Worm (Caenorhabditis elegans) whole organism, mixed stage, embryonic: ENCODE results near the gene suex-2.

Experiments
- M03D4.4 ChIP-seq: sonication (generic microtip); optimal IDR thresholded peaks from 2 replicates; lab custom pipeline; 2017; ENCODE audit warnings: mild to moderate bottlenecking, missing genetic modification characterization, missing compliant biosample characterization
- blmp-1 ChIP-seq: fragments of 150-350 bp; optimal IDR thresholded peaks from 2 replicates; lab custom pipeline; 2014; ENCODE audit warnings: missing biosample characterization, missing genetic modification characterization
- ceh-39 ChIP-seq: fragments of 150-350 bp; optimal IDR thresholded peaks from 2 replicates; lab custom pipeline; 2014; ENCODE audit warnings: missing biosample characterization, missing genetic modification characterization
- ceh-43 ChIP-seq: fragments of 200-800 bp; sonication (Bioruptor generic); optimal IDR thresholded peaks from 2 replicates; lab custom pipeline; 2018; ENCODE audit warnings: mild to moderate bottlenecking, missing genetic modification characterization, moderate library complexity, missing compliant biosample characterization
- ces-1 ChIP-seq: fragments of 150-350 bp; optimal IDR thresholded peaks from 2 replicates; lab custom pipeline; 2014; ENCODE audit warnings: missing biosample characterization, missing genetic modification reagents, missing genetic modification characterization
- cnd-1 ChIP-seq: fragments of 200-800 bp; sonication (Bioruptor generic); optimal IDR thresholded peaks from 2 replicates; lab custom pipeline; 2018; ENCODE audit warnings: mild to moderate bottlenecking, missing genetic modification characterization, missing compliant biosample characterization
- elt-1 ChIP-seq: sonication (generic microtip); optimal IDR thresholded peaks from 2 replicates; lab custom pipeline; 2017; ENCODE audit warnings: missing genetic modification characterization, mild to moderate bottlenecking, missing compliant biosample characterization, antibody characterized with exemption, moderate library complexity, borderline replicate concordance; ENCODE audit not compliant: insufficient read depth
- elt-3 ChIP-seq: fragments of 150-350 bp; optimal IDR thresholded peaks from 2 replicates; lab custom pipeline; 2014; ENCODE audit warnings: missing biosample characterization, missing genetic modification characterization
- flh-1 ChIP-seq: fragments of 200-800 bp; sonication (Bioruptor generic); optimal IDR thresholded peaks from 2 replicates; lab custom pipeline; 2018; ENCODE audit warnings: mild to moderate bottlenecking, missing genetic modification characterization, moderate library complexity, missing compliant biosample characterization
- ham-2 ChIP-seq: fragments of 200-800 bp; sonication (Bioruptor generic); optimal IDR thresholded peaks from 2 replicates; lab custom pipeline; 2018; ENCODE audit warnings: mild to moderate bottlenecking, missing genetic modification characterization, missing compliant biosample characterization
- hlh-1 ChIP-seq: fragments of 150-350 bp; optimal IDR thresholded peaks from 2 replicates; lab custom pipeline; 2014; ENCODE audit warnings: missing biosample characterization, missing genetic modification reagents, missing genetic modification characterization
- lin-32 ChIP-seq: fragments of 200-800 bp; sonication (Bioruptor generic); optimal IDR thresholded peaks from 2 replicates; lab custom pipeline; 2018; ENCODE audit warnings: mild to moderate bottlenecking, missing genetic modification characterization, missing compliant biosample characterization
- lsy-2 ChIP-seq: fragments of 150-350 bp; optimal IDR thresholded peaks from 2 replicates; lab custom pipeline; 2014; ENCODE audit warnings: missing biosample characterization, missing genetic modification characterization
- mab-5 ChIP-seq: fragments of 150-350 bp; optimal IDR thresholded peaks from 2 replicates; lab custom pipeline; 2014; ENCODE audit warnings: missing biosample characterization, missing genetic modification characterization
- mep-1 ChIP-seq: fragments of 150-350 bp; optimal IDR thresholded peaks from 2 replicates; lab custom pipeline; 2017; ENCODE audit warnings: missing biosample characterization, missing genetic modification reagents, missing genetic modification characterization, inconsistent platforms
- mls-2 ChIP-seq: sonication (generic microtip); optimal IDR thresholded peaks from 2 replicates; lab custom pipeline; 2016; ENCODE audit warnings: mild to moderate bottlenecking, missing genetic modification characterization, moderate library complexity, missing compliant biosample characterization
- nhr-12 ChIP-seq: fragments of 150-350 bp; optimal IDR thresholded peaks from 2 replicates; lab custom pipeline; 2014; ENCODE audit warnings: missing biosample characterization, missing genetic modification characterization
- nhr-2 ChIP-seq: fragments of 150-350 bp; optimal IDR thresholded peaks from 2 replicates; lab custom pipeline; 2014; ENCODE audit warnings: missing biosample characterization, missing genetic modification characterization
- nhr-28 ChIP-seq: fragments of 150-350 bp; optimal IDR thresholded peaks from 2 replicates; lab custom pipeline; 2014; ENCODE audit warnings: missing biosample characterization, missing genetic modification characterization
- nhr-76 ChIP-seq: sonication (generic microtip); optimal IDR thresholded peaks from 2 replicates; lab custom pipeline; 2017; ENCODE audit warnings: missing biosample characterization, missing genetic modification characterization
- pha-4 ChIP-seq: fragments of 150-350 bp; optimal IDR thresholded peaks from 2 replicates; lab custom pipeline; 2018; ENCODE audit warnings: missing biosample characterization, missing genetic modification reagents, missing genetic modification characterization
- sem-2 ChIP-seq: fragments of 200-800 bp; sonication (Bioruptor generic); optimal IDR thresholded peaks from 2 replicates; lab custom pipeline; 2018; ENCODE audit warnings: mild to moderate bottlenecking, missing genetic modification characterization, missing compliant biosample characterization
- sptf-1 ChIP-seq: sonication (generic microtip); optimal IDR thresholded peaks from 2 replicates; lab custom pipeline; 2017; ENCODE audit warnings: mild to moderate bottlenecking, missing genetic modification characterization, moderate library complexity, missing compliant biosample characterization
- unc-120 ChIP-seq: sonication (generic microtip); optimal IDR thresholded peaks from 2 replicates; lab custom pipeline; 2017; ENCODE audit warnings: missing genetic modification characterization, missing compliant biosample characterization; ENCODE audit not compliant: poor library complexity, severe bottlenecking
- unc-39 ChIP-seq: fragments of 150-350 bp; optimal IDR thresholded peaks from 2 replicates; lab custom pipeline; 2014; ENCODE audit warnings: missing biosample characterization, missing genetic modification characterization
- unc-62 ChIP-seq: fragments of 150-350 bp; optimal IDR thresholded peaks from 2 replicates; lab custom pipeline; 2014; ENCODE audit warnings: missing biosample characterization, missing genetic modification reagents, missing genetic modification characterization
- ztf-11 ChIP-seq: fragments of 150-350 bp; optimal IDR thresholded peaks from 2 replicates; lab custom pipeline; 2014; ENCODE audit warnings: missing biosample characterization, missing genetic modification characterization

The suex-2 gene

DNA sequence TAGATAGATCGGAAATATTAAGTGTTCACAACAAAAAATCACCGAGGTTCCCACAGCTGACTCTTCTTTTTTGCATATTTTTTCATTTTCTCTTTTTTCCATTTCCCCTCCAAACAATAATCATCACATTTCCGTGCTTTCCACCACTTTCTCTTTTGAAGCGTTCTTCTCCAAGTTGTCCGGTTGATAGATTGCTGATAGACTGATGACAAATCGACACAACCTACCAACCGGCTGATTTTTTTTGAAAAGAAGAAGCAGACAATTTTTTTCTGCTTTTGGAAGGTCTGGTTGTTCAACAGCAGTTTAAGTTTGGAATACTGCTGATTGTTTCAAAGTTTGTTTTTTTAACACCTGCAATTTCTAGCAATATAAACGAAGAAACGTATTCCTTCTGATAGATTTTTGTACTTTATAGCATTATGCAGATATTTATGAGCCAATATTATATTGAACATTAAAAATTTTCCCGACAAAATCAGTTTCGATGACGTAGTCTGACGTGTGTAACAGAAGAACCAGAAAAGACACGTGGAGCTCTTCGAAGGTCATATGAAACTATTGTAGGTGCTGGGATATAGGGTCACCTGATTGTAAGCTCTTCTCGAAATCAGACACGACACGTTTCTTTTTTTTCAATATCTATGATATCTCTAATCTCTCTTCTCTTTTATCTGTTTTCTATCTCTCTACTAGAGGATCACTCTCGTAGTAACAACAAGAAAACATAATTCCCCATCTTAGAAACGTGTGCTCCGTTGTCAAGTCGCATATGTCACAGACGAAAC lies 6.6 kb downstream of the suex-2 start:
- TF ChIP-seq elt-3 (tag; lab: Kevin White, UChicago), result no peak
- TF ChIP-seq elt-1 (tag; lab: Kevin White, UChicago), result no peak
- no peak for TF ChIP-seq lin-32

DNA sequence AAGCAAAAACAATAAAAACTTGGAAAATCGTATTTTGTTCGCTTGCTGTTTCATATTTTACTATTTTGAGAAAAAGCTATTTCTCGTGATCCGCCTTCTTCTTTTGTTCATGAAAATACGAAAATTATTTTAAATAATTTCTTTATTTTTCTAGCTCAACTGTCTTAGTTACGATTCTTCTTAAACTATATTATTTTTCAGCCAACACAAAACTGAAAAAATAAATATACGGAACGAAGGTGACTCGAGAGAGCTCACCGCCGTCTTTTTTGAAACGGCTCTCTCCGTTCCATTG lies 7.2 kb downstream of the suex-2 start, which contains the start of gene pdzd-8:
TSS of gene pdzd-8 (plus strand) at position 196 of the 295 bp plus-strand sequence.
- TF ChIP-seq hlh-1 (no peak), nhr-76 (tag; lab: Kevin White, UChicago) (no peak), lsy-2 (tag; lab: Kevin White, UChicago) (no peak), sem-2 (GFP tag; lab: Kevin White, UChicago) (no peak)
- TF ChIP-seq, all 35 proteins: peak for 0

DNA sequence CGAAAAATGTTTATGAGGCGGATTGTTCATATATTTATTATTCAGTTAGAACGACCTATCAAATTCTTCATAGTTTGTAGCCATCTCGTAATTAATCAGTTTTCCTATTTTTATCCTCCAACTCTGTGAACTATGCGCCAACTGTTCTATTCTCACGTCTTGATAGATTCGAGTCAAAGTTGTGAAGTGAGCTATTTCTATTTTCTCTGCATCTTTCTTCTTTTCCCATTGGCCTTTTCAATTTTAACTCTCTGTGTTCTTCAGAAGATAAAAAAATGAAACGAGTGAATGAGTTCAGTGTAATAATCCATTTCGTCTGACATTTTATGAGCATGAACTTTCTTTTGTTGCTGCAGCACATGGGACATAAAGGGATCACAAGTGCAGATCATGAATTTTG lies 10.0 kb downstream of the suex-2 start:
- peak; percentile 51 for TF ChIP-seq hlh-1
- peak; percentile 25 for TF ChIP-seq unc-120
- no peak for TF ChIP-seq lin-32
- TF ChIP-seq, all 35 proteins: peak for 2

DNA sequence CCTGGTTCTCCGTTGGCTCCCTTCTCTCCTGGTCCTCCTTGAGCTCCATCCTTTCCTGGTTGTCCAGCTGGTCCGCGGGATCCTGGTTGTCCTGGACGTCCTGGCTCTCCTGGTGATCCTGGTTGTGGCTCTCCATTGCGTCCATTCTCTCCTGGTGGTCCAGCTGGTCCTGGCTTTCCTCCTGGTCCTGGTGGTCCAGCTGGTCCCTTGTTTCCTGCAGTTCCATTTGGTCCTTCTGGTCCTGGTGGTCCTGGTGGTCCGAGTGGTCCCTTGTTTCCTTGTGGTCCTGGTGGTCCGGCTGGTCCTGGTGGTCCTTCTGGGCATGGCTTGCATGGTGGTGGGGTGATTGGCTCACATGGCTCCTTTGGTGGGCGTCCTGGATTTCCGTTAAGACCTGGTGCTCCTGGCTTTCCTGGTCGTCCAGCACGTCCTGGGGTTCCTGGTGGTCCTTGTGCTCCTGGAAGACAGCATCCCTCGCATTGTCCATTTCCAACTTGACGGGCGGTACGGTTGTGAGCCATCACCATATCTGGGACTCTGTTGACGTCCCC lies 11.0 kb downstream of the suex-2 start:
- no peak for TF ChIP-seq ceh-43 (GFP tag; lab: Kevin White, UChicago)
- no peak for TF ChIP-seq unc-62 (GFP tag; lab: Kevin White, UChicago)
- TF ChIP-seq ham-2 (GFP tag; lab: Kevin White, UChicago), result no peak

DNA sequence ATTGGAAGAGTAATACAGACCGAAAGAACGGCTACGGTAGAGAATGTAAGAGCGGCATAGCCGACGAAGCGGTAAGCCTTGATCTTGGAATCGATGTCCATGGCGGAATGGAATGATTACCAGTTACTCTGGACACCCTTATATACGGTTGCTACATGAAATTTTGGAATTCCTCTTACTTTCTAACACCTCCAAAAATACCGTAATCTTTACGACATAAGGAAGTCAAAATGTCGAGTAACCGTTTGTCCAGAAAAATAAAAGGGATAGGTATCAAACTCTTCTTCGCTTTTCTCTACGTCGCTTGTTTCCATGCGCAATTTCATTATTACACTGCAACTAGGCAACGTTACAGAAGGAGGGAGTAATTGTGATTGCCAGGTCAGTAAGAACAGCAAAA lies 11.6 kb downstream of the suex-2 start, which contains the start of gene col-119:
TSS of gene col-119 (minus strand) at position 101 of the 400 bp plus-strand sequence.
- TF ChIP-seq elt-1 (tag; lab: Kevin White, UChicago) (no peak), unc-120 (no peak), ceh-39 (tag; lab: Kevin White, UChicago) (no peak), M03D4.4 (tag; lab: Kevin White, UChicago) (no peak), unc-39 (tag; lab: Kevin White, UChicago) (no peak)

DNA sequence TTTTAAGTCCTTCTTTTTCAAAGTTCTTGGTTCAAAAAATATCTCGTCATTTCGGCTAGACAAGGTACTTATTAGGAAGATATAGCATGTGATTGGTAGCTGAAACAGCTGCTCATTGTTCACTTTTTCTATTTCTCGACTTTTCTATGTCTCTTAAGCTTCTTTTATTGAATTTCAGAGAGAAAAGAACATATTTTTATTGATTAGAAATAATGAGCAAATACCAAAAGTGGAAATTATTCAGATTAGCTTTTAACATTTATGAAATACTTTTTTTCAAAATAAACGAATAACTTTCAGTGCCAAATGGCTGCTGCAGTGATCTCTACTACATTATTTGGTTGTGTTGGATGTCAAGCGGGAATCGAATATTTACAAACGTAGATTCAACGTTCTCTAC lies 16.5 kb downstream of the suex-2 start, which contains the start of gene nstp-1:
TSS of gene nstp-1 (plus strand) at position 301 of the 400 bp plus-strand sequence.
- TF ChIP-seq nhr-76 (tag; lab: Kevin White, UChicago) (no peak), sptf-1 (tag; lab: Kevin White, UChicago) (no peak), elt-3 (tag; lab: Kevin White, UChicago) (no peak), cnd-1 (tag; lab: Kevin White, UChicago) (no peak), ces-1 (GFP tag; lab: Kevin White, UChicago) (no peak), nhr-28 (tag; lab: Kevin White, UChicago) (no peak), blmp-1 (tag; lab: Kevin White, UChicago) (no peak), pha-4 (tag; lab: Kevin White, UChicago) (no peak), M03D4.4 (tag; lab: Kevin White, UChicago) (no peak), unc-120 (no peak), nhr-12 (no peak), ceh-43 (GFP tag; lab: Kevin White, UChicago) (no peak), elt-1 (tag; lab: Kevin White, UChicago) (no peak), sem-2 (GFP tag; lab: Kevin White, UChicago) (no peak), mab-5 (tag; lab: Kevin White, UChicago) (no peak), flh-1 (no peak), nhr-2 (no peak), mls-2 (no peak), ztf-11 (no peak), mep-1 (no peak)
